Worm (Caenorhabditis elegans) whole organism, midembryonic: ENCODE data around the gene toe-1.

Source experiments
- flt-1 ChIP-seq: fragments of 200-800 bp; sonication (Bioruptor generic); IDR thresholded peaks from 2 replicates; pipeline ENCODE4 v1.3.6; 2022; ENCODE audit warnings: missing genetic modification characterization, missing compliant biosample characterization
- ztf-23 ChIP-seq: fragments of 200-800 bp; sonication (Bioruptor generic); IDR thresholded peaks from 2 replicates; pipeline ENCODE4 v1.3.6; 2022; ENCODE audit warnings: missing genetic modification reagents, missing genetic modification characterization, missing compliant biosample characterization

ce11 chrII:4460297-4460696 lies 35.3 kb downstream of the toe-1 start:
- no peak for TF ChIP-seq ztf-23 (GFP tag; lab: Robert Waterston, UW)
- no peak for TF ChIP-seq flt-1 (GFP tag; lab: Robert Waterston, UW)
